Fruit fly (Drosophila melanogaster) whole organism, embryonic: ENCODE measurements around the gene CG7231.

Experiments
- Adf1 ChIP-seq: fragments of 200-800 bp; sonication (Bioruptor generic); IDR thresholded peaks from 2 replicates; pipeline ENCODE4 v1.3.6; 2022; ENCODE audit warnings: missing biosample characterization, missing genetic modification characterization
- BEAF-32 ChIP-seq: fragments of 200-800 bp; sonication (Bioruptor generic); optimal IDR thresholded peaks from 3 replicates; lab custom pipeline; 2017; ENCODE audit warnings: missing biosample characterization, missing genetic modification characterization, mild to moderate bottlenecking, moderate library complexity, missing genetic modification reagents
- BtbVII ChIP-seq: fragments of 200-800 bp; sonication (Bioruptor generic); optimal IDR thresholded peaks from 3 replicates; lab custom pipeline; 2017; ENCODE audit warnings: missing biosample characterization, mild to moderate bottlenecking, missing genetic modification characterization
- CG10543 ChIP-seq: fragments of 200-800 bp; sonication (Bioruptor generic); optimal IDR thresholded peaks from 3 replicates; lab custom pipeline; 2017; ENCODE audit warnings: missing biosample characterization, mild to moderate bottlenecking, missing genetic modification characterization, moderate library complexity
- CG11504 ChIP-seq: fragments of 200-800 bp; sonication (Bioruptor generic); optimal IDR thresholded peaks from 3 replicates; lab custom pipeline; 2019; ENCODE audit warnings: missing biosample characterization, mild to moderate bottlenecking, missing genetic modification characterization, moderate library complexity
- CG12071 ChIP-seq: fragments of 200-800 bp; sonication (Bioruptor generic); optimal IDR thresholded peaks from 3 replicates; lab custom pipeline; 2018; ENCODE audit warnings: missing biosample characterization, mild to moderate bottlenecking, missing genetic modification characterization
- CG1233 ChIP-seq: fragments of 200-800 bp; sonication (Bioruptor generic); optimal IDR thresholded peaks from 4 replicates; lab custom pipeline; 2018; ENCODE audit warnings: missing biosample characterization, mild to moderate bottlenecking, missing genetic modification characterization
- CG12942 ChIP-seq: fragments of 200-800 bp; sonication (Bioruptor generic); optimal IDR thresholded peaks from 3 replicates; lab custom pipeline; 2016; ENCODE audit warnings: missing biosample characterization, missing genetic modification characterization
- CG14710 ChIP-seq: fragments of 200-800 bp; sonication (Bioruptor generic); optimal IDR thresholded peaks from 3 replicates; lab custom pipeline; 2019; ENCODE audit warnings: missing biosample characterization, mild to moderate bottlenecking, missing genetic modification characterization, moderate library complexity
- CG17359 ChIP-seq: fragments of 200-800 bp; sonication (Bioruptor generic); optimal IDR thresholded peaks from 3 replicates; lab custom pipeline; 2018; ENCODE audit warnings: missing biosample characterization, mild to moderate bottlenecking, missing genetic modification characterization, moderate library complexity
- CG1792 ChIP-seq: fragments of 200-800 bp; sonication (Bioruptor generic); optimal IDR thresholded peaks from 2 replicates; lab custom pipeline; 2016; ENCODE audit warnings: missing biosample characterization, missing genetic modification characterization
- CG1832 ChIP-seq: fragments of 200-800 bp; sonication (Bioruptor generic); optimal IDR thresholded peaks from 2 replicates; lab custom pipeline; 2017; ENCODE audit warnings: missing biosample characterization, mild to moderate bottlenecking, missing genetic modification characterization, inconsistent platforms
- CG2678 ChIP-seq: fragments of 200-800 bp; sonication (Bioruptor generic); optimal IDR thresholded peaks from 3 replicates; lab custom pipeline; 2019; ENCODE audit warnings: missing biosample characterization, mild to moderate bottlenecking, missing genetic modification characterization, moderate library complexity
- CG34422 ChIP-seq: fragments of 200-800 bp; sonication (Bioruptor generic); IDR thresholded peaks from 3 replicates; pipeline ENCODE4 v1.3.6; 2022; ENCODE audit warnings: missing biosample characterization, missing genetic modification characterization
- CG3726 ChIP-seq: fragments of 200-800 bp; sonication (Bioruptor generic); IDR thresholded peaks from 3 replicates; pipeline ENCODE4, ENCODE4 v1.3.6; 2022; ENCODE audit warnings: missing biosample characterization, missing genetic modification characterization
- CG4328 ChIP-seq: fragments of 200-800 bp; sonication (Bioruptor generic); optimal IDR thresholded peaks from 3 replicates; lab custom pipeline; 2017; ENCODE audit warnings: missing biosample characterization, missing genetic modification reagents, missing genetic modification characterization
- CG5245 ChIP-seq: fragments of 200-800 bp; sonication (Bioruptor generic); optimal IDR thresholded peaks from 3 replicates; lab custom pipeline; 2016; ENCODE audit warnings: missing biosample characterization, missing genetic modification characterization
- CG6254 ChIP-seq: fragments of 200-800 bp; sonication (Bioruptor generic); optimal IDR thresholded peaks from 3 replicates; lab custom pipeline; 2017; ENCODE audit warnings: mild to moderate bottlenecking, missing biosample characterization, missing genetic modification reagents, missing genetic modification characterization
- CG6689 ChIP-seq: fragments of 200-800 bp; sonication (Bioruptor generic); IDR thresholded peaks from 2 replicates; pipeline ENCODE4 v1.3.6; 2022; ENCODE audit warnings: missing biosample characterization, missing genetic modification characterization
- CG6813 ChIP-seq: fragments of 200-800 bp; sonication (Bioruptor generic); optimal IDR thresholded peaks from 2 replicates; lab custom pipeline; 2017; ENCODE audit warnings: missing biosample characterization, missing genetic modification characterization, mild to moderate bottlenecking, moderate library complexity, missing genetic modification reagents
- CHES-1-like ChIP-seq: fragments of 200-800 bp; sonication (Bioruptor generic); optimal IDR thresholded peaks from 2 replicates; lab custom pipeline; 2016; ENCODE audit warnings: missing biosample characterization, missing genetic modification characterization
- CoRest ChIP-seq: fragments of 200-800 bp; sonication (Bioruptor generic); optimal IDR thresholded peaks from 3 replicates; lab custom pipeline; 2018; ENCODE audit warnings: missing biosample characterization, mild to moderate bottlenecking, missing genetic modification characterization, moderate library complexity
- Dip3 ChIP-seq: fragments of 200-800 bp; sonication (Bioruptor generic); optimal IDR thresholded peaks from 3 replicates; lab custom pipeline; 2016; ENCODE audit warnings: missing biosample characterization, missing genetic modification characterization
- Ets65A ChIP-seq: fragments of 200-800 bp; sonication (Bioruptor generic); peaks from one replicate; lab custom pipeline; 2016; ENCODE audit warnings: missing biosample characterization, missing genetic modification characterization
- Ets97D ChIP-seq: fragments of 200-800 bp; sonication (Bioruptor generic); optimal IDR thresholded peaks from 3 replicates; lab custom pipeline; 2016; ENCODE audit warnings: missing biosample characterization, missing genetic modification characterization
- Fer2 ChIP-seq: fragments of 200-800 bp; sonication (Bioruptor generic); optimal IDR thresholded peaks from 2 replicates; lab custom pipeline; 2018; ENCODE audit warnings: missing biosample characterization, mild to moderate bottlenecking, missing genetic modification characterization, moderate library complexity
- HHEX ChIP-seq: fragments of 200-800 bp; sonication (Bioruptor generic); optimal IDR thresholded peaks from 3 replicates; lab custom pipeline; 2017; ENCODE audit warnings: missing biosample characterization, mild to moderate bottlenecking, missing genetic modification characterization, missing genetic modification reagents
- Meics ChIP-seq: fragments of 200-800 bp; sonication (Bioruptor generic); optimal IDR thresholded peaks from 2 replicates; lab custom pipeline; 2017; ENCODE audit warnings: missing biosample characterization, mild to moderate bottlenecking, missing genetic modification characterization
- Nf-YA ChIP-seq: fragments of 200-800 bp; sonication (Bioruptor generic); IDR thresholded peaks from 2 replicates; pipeline ENCODE4 v1.3.6; 2022; ENCODE audit warnings: missing biosample characterization, missing genetic modification characterization
- Pdp1 ChIP-seq, 2 experiments: fragments of 200-800 bp; sonication (Bioruptor generic); optimal IDR thresholded peaks; 3 replicates each; lab custom pipeline; 2016; ENCODE audit warnings: missing biosample characterization in 2 of 2, missing genetic modification characterization in 2 of 2, mild to moderate bottlenecking in 1 of 2, moderate library complexity in 1 of 2
- Rfx ChIP-seq: fragments of 200-800 bp; sonication (Bioruptor generic); IDR thresholded peaks from 2 replicates; pipeline ENCODE4 v1.3.6; 2022; ENCODE audit warnings: missing biosample characterization, missing genetic modification characterization
- Sry-δ ChIP-seq: fragments of 200-800 bp; sonication (Bioruptor generic); optimal IDR thresholded peaks from 2 replicates; lab custom pipeline; 2016; ENCODE audit warnings: missing biosample characterization, missing genetic modification characterization
- bowl ChIP-seq: fragments of 200-800 bp; sonication (Bioruptor generic); IDR thresholded peaks from 2 replicates; pipeline ENCODE4 v1.3.6; 2022; ENCODE audit warnings: missing biosample characterization, missing genetic modification characterization
- cg ChIP-seq: fragments of 200-800 bp; sonication (Bioruptor generic); optimal IDR thresholded peaks from 3 replicates; lab custom pipeline; 2019; ENCODE audit warnings: missing biosample characterization, mild to moderate bottlenecking, missing genetic modification characterization, moderate library complexity
- dati ChIP-seq: fragments of 200-800 bp; sonication (Bioruptor generic); IDR thresholded peaks from 2 replicates; pipeline ENCODE4 v1.3.6; 2022; ENCODE audit warnings: missing biosample characterization, missing genetic modification characterization
- fd3F ChIP-seq: fragments of 200-800 bp; sonication (Bioruptor generic); optimal IDR thresholded peaks from 2 replicates; lab custom pipeline; 2018; ENCODE audit warnings: missing biosample characterization, mild to moderate bottlenecking, missing genetic modification characterization, moderate library complexity
- grau ChIP-seq: fragments of 200-800 bp; optimal IDR thresholded peaks from 3 replicates; lab custom pipeline; 2019; ENCODE audit warnings: missing biosample characterization, mild to moderate bottlenecking, missing genetic modification characterization, moderate library complexity
- ham ChIP-seq: fragments of 200-800 bp; sonication (Bioruptor generic); IDR thresholded peaks from 2 replicates; pipeline ENCODE4 v1.3.6; 2022; ENCODE audit warnings: missing biosample characterization, missing genetic modification characterization
- jumu ChIP-seq: fragments of 200-800 bp; sonication (Bioruptor generic); optimal IDR thresholded peaks from 3 replicates; lab custom pipeline; 2016; ENCODE audit warnings: missing biosample characterization, missing genetic modification characterization
- lov ChIP-seq, 2 experiments: fragments of 200-800 bp in 1 of 2; fragments of >200 bp in 1 of 2; sonication (Bioruptor generic) in 1 of 2; IDR thresholded peaks in 1 of 2; optimal IDR thresholded peaks in 1 of 2; 2 replicates in 1 of 2; 3 replicates in 1 of 2; pipeline versions ENCODE4 v1.3.6 to Lab custom; 2017 to 2022; ENCODE audit warnings: missing biosample characterization in 1 of 2, missing genetic modification characterization in 1 of 2
- luna ChIP-seq: fragments of 200-800 bp; sonication (Bioruptor generic); optimal IDR thresholded peaks from 2 replicates; lab custom pipeline; 2016; ENCODE audit warnings: missing biosample characterization, missing genetic modification characterization
- mirr ChIP-seq: fragments of 200-800 bp; sonication (Bioruptor generic); optimal IDR thresholded peaks from 3 replicates; lab custom pipeline; 2018; ENCODE audit warnings: missing biosample characterization, mild to moderate bottlenecking, missing genetic modification characterization
- nau ChIP-seq: fragments of 200-800 bp; sonication (Bioruptor generic); optimal IDR thresholded peaks from 3 replicates; lab custom pipeline; 2017; ENCODE audit warnings: missing biosample characterization, mild to moderate bottlenecking, missing genetic modification characterization, missing genetic modification reagents
- pzg ChIP-seq: fragments of 200-800 bp; sonication (Bioruptor generic); optimal IDR thresholded peaks from 3 replicates; lab custom pipeline; 2018; ENCODE audit warnings: missing biosample characterization, mild to moderate bottlenecking, missing genetic modification characterization, moderate library complexity
- sc ChIP-seq, 3 experiments: fragments of >200 bp in 2 of 3; fragments of 200-800 bp in 1 of 3; sonication (Bioruptor generic) in 1 of 3; optimal IDR thresholded peaks; 2 replicates in 2 of 3; 3 replicates in 1 of 3; lab custom pipeline; 2017; ENCODE audit warnings: mild to moderate bottlenecking in 1 of 3, missing biosample characterization in 1 of 3, missing genetic modification characterization in 1 of 3, missing genetic modification reagents in 1 of 3
- yki ChIP-seq: fragments of >200 bp; optimal IDR thresholded peaks from 3 replicates; lab custom pipeline; 2018
- z ChIP-seq: fragments of 200-800 bp; sonication (Bioruptor generic); IDR thresholded peaks from 3 replicates; pipeline ENCODE4 v1.3.6; 2022; ENCODE audit warnings: missing biosample characterization, missing genetic modification characterization
- zfh1 ChIP-seq: fragments of 200-800 bp; sonication (Bioruptor generic); IDR thresholded peaks from 3 replicates; pipeline ENCODE4 v1.3.6; 2022; ENCODE audit warnings: missing biosample characterization, missing genetic modification characterization

The CG7231 gene

DNA sequence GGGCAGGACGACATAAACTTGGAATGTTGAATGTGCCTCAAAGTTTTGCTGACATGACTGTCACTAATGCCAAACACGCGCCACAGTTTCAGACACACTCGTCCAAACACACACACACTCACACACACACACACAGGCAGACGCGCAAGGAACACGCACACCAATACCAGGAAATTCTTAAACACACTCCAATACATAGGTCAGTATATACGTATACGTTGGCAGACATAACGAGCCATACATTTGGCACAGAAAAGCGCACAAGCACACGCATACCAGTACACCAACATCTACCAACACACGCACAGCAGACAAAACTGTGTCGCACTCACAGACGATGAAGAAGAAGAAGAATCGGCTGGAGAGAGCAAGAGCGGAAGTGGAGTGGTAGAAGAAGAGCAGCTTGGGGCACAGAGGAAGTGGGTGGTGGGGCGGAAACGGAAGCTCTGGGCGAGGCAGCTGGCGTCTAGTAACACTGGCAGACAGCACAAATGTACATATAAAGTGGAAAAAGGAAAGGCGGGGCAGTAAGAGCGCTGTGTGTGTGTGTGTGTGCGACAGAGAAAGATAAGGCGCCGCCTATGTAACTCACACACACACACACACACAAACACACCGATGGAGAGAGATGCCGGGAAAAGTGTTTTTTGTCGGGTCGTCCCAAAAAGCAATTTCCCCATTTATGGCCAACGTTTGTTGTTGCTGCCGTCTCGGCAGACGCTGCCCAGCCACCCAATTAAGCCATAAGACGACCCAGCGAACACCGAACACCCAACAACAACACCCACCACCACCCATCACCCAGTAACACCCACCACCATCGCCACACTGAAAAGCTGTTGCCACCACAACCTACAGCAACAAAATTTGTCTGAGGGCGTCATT lies 43.0 kb upstream of the CG7231 start (continued):
- TF ChIP-seq CG2678 (tag; lab: Kevin White, UChicago) (peak; percentile 34), ham (no peak), yki (lab: Kevin White, UChicago) (no peak), Sry-δ (GFP tag; lab: Kevin White, UChicago) (no peak), CG1792 (no peak), CG6813 (peak; percentile 9), Ets97D (peak; percentile 94), fd3F (GFP tag; lab: Kevin White, UChicago) (peak; percentile 11), CG6254 (GFP tag; lab: Kevin White, UChicago) (no peak), CG5245 (GFP tag; lab: Kevin White, UChicago) (no peak), Fer2 (tag; lab: Kevin White, UChicago) (peak; percentile 39), jumu (GFP tag; lab: Kevin White, UChicago) (no peak), HHEX (peak; percentile 53), cg (peak; percentile 70), grau (tag; lab: Kevin White, UChicago) (peak; percentile 15), Dip3 (peak; percentile 29), CG3726 (GFP tag; lab: Robert Waterston, UW) (0 out of 3 replicates have a peak, but pooled peaks have one; percentile 22), Nf-YA (no peak), Rfx (GFP tag; lab: Robert Waterston, UW) (peak; percentile 17; the same call in 1 of the 2 replicates), CG12071 (GFP tag; lab: Kevin White, UChicago) (peak; percentile 69), CG10543 (GFP tag; lab: Kevin White, UChicago) (peak; percentile 89), CG17359 (tag; lab: Kevin White, UChicago) (peak; percentile 42), CG6689 (GFP tag; lab: Robert Waterston, UW) (no peak), CG12942 (GFP tag; lab: Kevin White, UChicago) (no peak), dati (GFP tag; lab: Robert Waterston, UW) (no peak), BtbVII (GFP tag; lab: Kevin White, UChicago) (peak; percentile 33), CG11504 (peak; percentile 44), sc (optimal IDR thresholded peaks at IDR 0.05; lab: Kevin White, UChicago) (no peak), sc (GFP tag; optimal IDR thresholded peaks at IDR 0.05; lab: Kevin White, UChicago) (no peak), Adf1 (GFP tag; lab: Robert Waterston, UW) (peak; percentile 46; the same call in 1 of the 2 replicates), pzg (no peak), nau (GFP tag; lab: Kevin White, UChicago) (peak; percentile 10), lov (optimal IDR thresholded peaks at IDR 0.05; lab: Kevin White, UChicago) (no peak), lov (GFP tag; IDR thresholded peaks at IDR 0.05; lab: Robert Waterston, UW) (0 out of 3 replicates have a peak, but pooled peaks have one; percentile 14), BEAF-32 (GFP tag; lab: Kevin White, UChicago) (no peak), z (GFP tag; lab: Robert Waterston, UW) (no peak), CG14710 (tag; lab: Kevin White, UChicago) (no peak), luna (GFP tag; lab: Kevin White, UChicago) (peak; percentile 29), bowl (GFP tag; lab: Robert Waterston, UW) (no peak), CG34422 (no peak), CG1832 (GFP tag; lab: Kevin White, UChicago) (no peak), Ets65A (GFP tag; lab: Kevin White, UChicago) (peak; percentile 93), zfh1 (GFP tag; lab: Robert Waterston, UW) (no peak), Pdp1 (GFP tag; optimal IDR thresholded peaks at IDR 0.05; lab: Kevin White, UChicago) (no peak), Meics (peak; percentile 18), CG4328 (GFP tag; lab: Kevin White, UChicago) (peak; percentile 85), mirr (GFP tag; lab: Kevin White, UChicago) (peak; percentile 75), CoRest (tag; lab: Kevin White, UChicago) (no peak), CG1233 (GFP tag; lab: Kevin White, UChicago) (peak; percentile 53), CHES-1-like (GFP tag; lab: Kevin White, UChicago) (no peak)
